Fruit fly (Drosophila melanogaster): ENCODE data around the gene CG43774.

CG43774 gene

DNA sequence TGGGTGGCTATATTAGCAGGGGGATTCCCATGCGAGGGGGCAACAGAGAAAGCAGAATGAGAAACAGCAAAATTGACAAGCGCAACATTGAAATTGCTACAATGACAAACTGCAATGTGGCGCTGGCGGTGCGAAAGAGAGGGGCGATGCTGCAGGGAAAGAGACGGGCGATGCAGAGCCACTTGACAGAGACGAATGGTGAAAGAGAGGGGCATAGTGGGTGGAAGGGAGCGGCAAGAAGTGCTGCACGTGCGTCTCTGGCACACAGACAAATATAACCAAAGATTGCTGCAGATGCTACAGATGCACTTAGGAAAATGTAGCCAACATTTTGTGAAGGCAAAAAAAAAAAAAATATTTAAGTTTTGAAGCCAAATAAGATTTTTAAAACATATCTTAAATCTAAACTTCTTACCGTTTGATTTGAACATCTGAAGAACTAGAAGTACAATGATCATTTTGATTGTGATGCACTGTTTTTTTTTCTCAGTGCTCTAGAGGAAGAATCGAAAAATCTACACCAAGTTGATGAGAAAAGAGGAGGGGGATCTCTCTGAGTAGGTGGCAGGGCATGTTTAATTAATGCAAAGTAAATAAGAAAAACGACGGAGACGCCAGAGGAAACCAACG lies 36.8 kb downstream of the CG43774 start:
- peak; percentile 70 for TF ChIP-seq CG17806 (tag; optimal IDR thresholded peaks at IDR 0.05)
- peak; percentile 50 for TF ChIP-seq Pif1A (GFP tag; optimal IDR thresholded peaks at IDR 0.05)
- TF ChIP-seq CG15710 (tag; optimal IDR thresholded peaks at IDR 0.05): peak; percentile 78
- TF ChIP-seq CG32121 (GFP tag; IDR thresholded peaks at IDR 0.05): peak; percentile 58
- no peak for TF ChIP-seq CG10348 (GFP tag; IDR thresholded peaks at IDR 0.05)
- TF ChIP-seq CG4496 (GFP tag; IDR thresholded peaks at IDR 0.05): peak; percentile 78
- TF ChIP-seq CG13204 (GFP tag; optimal IDR thresholded peaks at IDR 0.05): peak; percentile 29
- TF ChIP-seq EcR (GFP tag; optimal IDR thresholded peaks at IDR 0.05): no peak
- peak; percentile 55; the same call in 2 of the 3 replicates for TF ChIP-seq fd96Ca (GFP tag; IDR thresholded peaks at IDR 0.05)
- TF ChIP-seq Pif1B (GFP tag; optimal IDR thresholded peaks at IDR 0.05): peak; percentile 56
- TF ChIP-seq D1 (tag; optimal IDR thresholded peaks at IDR 0.05): no peak
- TF ChIP-seq CG8301 (tag; optimal IDR thresholded peaks at IDR 0.05): peak; percentile 64
- peak; percentile 73 for TF ChIP-seq CG8159 (tag; optimal IDR thresholded peaks at IDR 0.05)
- TF ChIP-seq CG14655 (GFP tag; optimal IDR thresholded peaks at IDR 0.05): peak; percentile 68
- TF ChIP-seq gl (tag; optimal IDR thresholded peaks at IDR 0.05): no peak
- peak; percentile 56 for TF ChIP-seq CG34367 (tag; optimal IDR thresholded peaks at IDR 0.05)
- TF ChIP-seq CG12605 (GFP tag; IDR thresholded peaks at IDR 0.05): no peak; the same call in 1 of the 2 replicates
- TF ChIP-seq CG9948 (tag; optimal IDR thresholded peaks at IDR 0.05): peak; percentile 74
- TF ChIP-seq rn (GFP tag; IDR thresholded peaks at IDR 0.05): peak; percentile 29; the same call in 1 of the 2 replicates
- TF ChIP-seq Snoo (tag; optimal IDR thresholded peaks at IDR 0.05): peak; percentile 13
- TF ChIP-seq Ets98B (GFP tag; IDR thresholded peaks at IDR 0.05): peak; percentile 58; the same call in 1 of the 2 replicates

DNA sequence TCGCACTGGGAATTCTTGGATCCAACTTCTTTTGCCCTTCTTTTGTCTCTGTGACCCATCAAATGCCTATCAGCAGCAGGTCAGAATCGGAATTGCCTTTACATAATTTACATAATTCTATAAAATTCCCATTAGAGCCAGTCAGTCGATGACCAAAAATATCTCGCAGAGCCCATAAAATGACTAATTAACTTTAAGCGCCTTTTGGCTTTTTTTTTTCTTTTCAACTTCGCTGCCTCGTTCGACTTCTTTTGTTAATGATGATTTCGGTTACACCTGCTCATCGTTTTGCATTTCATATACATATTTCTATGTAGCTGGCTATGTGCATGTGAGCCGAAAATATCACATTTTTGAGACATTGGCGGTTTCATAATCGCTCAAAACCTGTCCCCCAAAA lies 43.3 kb downstream of the CG43774 start:
- TF ChIP-seq CG9948 (tag; optimal IDR thresholded peaks at IDR 0.05) (no peak), CG34367 (tag; optimal IDR thresholded peaks at IDR 0.05) (no peak), gl (tag; optimal IDR thresholded peaks at IDR 0.05) (no peak), Pif1A (GFP tag; optimal IDR thresholded peaks at IDR 0.05) (no peak), CG10348 (GFP tag; IDR thresholded peaks at IDR 0.05) (no peak), Snoo (tag; optimal IDR thresholded peaks at IDR 0.05) (no peak), CG4496 (GFP tag; IDR thresholded peaks at IDR 0.05) (no peak), CG15710 (tag; optimal IDR thresholded peaks at IDR 0.05) (no peak), CG12605 (GFP tag; IDR thresholded peaks at IDR 0.05) (no peak), rn (GFP tag; IDR thresholded peaks at IDR 0.05) (no peak), CG8159 (tag; optimal IDR thresholded peaks at IDR 0.05) (no peak), CG32121 (GFP tag; IDR thresholded peaks at IDR 0.05) (no peak), EcR (GFP tag; optimal IDR thresholded peaks at IDR 0.05) (no peak), CG14655 (GFP tag; optimal IDR thresholded peaks at IDR 0.05) (no peak), CG17806 (tag; optimal IDR thresholded peaks at IDR 0.05) (no peak), CG8301 (tag; optimal IDR thresholded peaks at IDR 0.05) (no peak), Ets98B (GFP tag; IDR thresholded peaks at IDR 0.05) (no peak), Pif1B (GFP tag; optimal IDR thresholded peaks at IDR 0.05) (no peak), D1 (tag; optimal IDR thresholded peaks at IDR 0.05) (no peak), fd96Ca (GFP tag; IDR thresholded peaks at IDR 0.05) (no peak)

DNA sequence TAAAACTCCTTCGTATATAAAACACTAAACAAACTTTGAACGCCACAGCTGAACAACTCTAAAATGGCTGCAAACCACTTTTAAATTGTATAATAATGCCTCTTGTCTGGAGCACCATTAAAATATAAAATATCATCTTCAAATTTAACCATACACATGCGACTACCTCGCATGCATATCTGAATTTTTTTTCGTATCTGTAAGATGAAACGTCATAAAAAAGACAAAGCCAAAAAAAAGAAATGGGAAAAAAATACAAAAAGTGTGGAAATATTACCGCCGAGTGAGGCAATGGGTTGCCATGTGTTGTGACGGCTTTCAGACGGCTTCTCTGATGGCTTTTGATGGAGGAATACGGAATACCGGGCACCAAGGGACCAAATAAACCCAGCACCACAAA lies 43.9 kb downstream of the CG43774 start:
- TF ChIP-seq CG34367 (tag; optimal IDR thresholded peaks at IDR 0.05): no peak
- TF ChIP-seq CG15710 (tag; optimal IDR thresholded peaks at IDR 0.05): no peak
- no peak for TF ChIP-seq CG32121 (GFP tag; IDR thresholded peaks at IDR 0.05)
- TF ChIP-seq Snoo (tag; optimal IDR thresholded peaks at IDR 0.05): no peak
- no peak for TF ChIP-seq CG9948 (tag; optimal IDR thresholded peaks at IDR 0.05)
- no peak for TF ChIP-seq CG10348 (GFP tag; IDR thresholded peaks at IDR 0.05)
- no peak for TF ChIP-seq Pif1B (GFP tag; optimal IDR thresholded peaks at IDR 0.05)
- no peak for TF ChIP-seq CG4496 (GFP tag; IDR thresholded peaks at IDR 0.05)

DNA sequence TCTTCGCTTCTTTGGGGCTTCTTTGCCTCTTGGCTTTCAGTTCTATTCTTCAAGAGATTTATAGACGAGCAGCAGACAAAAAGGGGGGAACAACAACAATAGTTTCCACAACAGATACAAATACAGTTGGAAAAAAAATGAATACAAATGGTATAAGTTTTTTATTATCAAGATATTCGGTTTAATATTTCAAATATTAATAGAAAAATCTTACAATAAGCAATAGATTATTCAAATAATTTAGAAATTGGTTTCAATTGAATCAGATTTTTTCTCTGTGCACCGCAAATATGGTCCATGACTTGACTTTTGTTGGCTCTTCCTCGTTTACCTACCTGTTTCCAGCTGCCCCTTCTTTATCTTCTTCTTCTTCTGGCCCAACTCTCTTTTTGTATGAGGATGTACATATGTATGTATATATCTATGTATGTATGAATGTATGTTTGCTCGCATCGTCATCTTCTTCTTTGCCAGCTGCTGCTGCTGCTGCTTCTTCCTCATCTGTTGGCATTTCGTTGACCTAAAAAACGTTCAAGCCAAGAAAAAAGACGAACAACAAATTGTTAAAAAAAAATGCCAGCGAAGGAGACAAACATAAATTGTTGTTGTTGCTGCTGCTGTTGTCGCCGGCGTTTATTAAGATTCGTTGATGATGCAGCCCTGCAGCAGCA lies 45.1 kb downstream of the CG43774 start:
- TF ChIP-seq CG8159 (tag; optimal IDR thresholded peaks at IDR 0.05): peak; percentile 76
- peak; percentile 40 for TF ChIP-seq Pif1A (GFP tag; optimal IDR thresholded peaks at IDR 0.05)
- peak; percentile 82 for TF ChIP-seq CG9948 (tag; optimal IDR thresholded peaks at IDR 0.05)
- TF ChIP-seq CG13204 (GFP tag; optimal IDR thresholded peaks at IDR 0.05): peak; percentile 36
- TF ChIP-seq CG8301 (tag; optimal IDR thresholded peaks at IDR 0.05): peak; percentile 70
- peak; percentile 69 for TF ChIP-seq CG17806 (tag; optimal IDR thresholded peaks at IDR 0.05)
- TF ChIP-seq D1 (tag; optimal IDR thresholded peaks at IDR 0.05): peak; percentile 43
- peak; percentile 66 for TF ChIP-seq CG34367 (tag; optimal IDR thresholded peaks at IDR 0.05)
- no peak for TF ChIP-seq Pif1B (GFP tag; optimal IDR thresholded peaks at IDR 0.05)
- peak; percentile 68 for TF ChIP-seq EcR (GFP tag; optimal IDR thresholded peaks at IDR 0.05)
- TF ChIP-seq CG10348 (GFP tag; IDR thresholded peaks at IDR 0.05): no peak
- peak; percentile 69 for TF ChIP-seq CG14655 (GFP tag; optimal IDR thresholded peaks at IDR 0.05)
- peak; percentile 85 for TF ChIP-seq CG15710 (tag; optimal IDR thresholded peaks at IDR 0.05)
- peak; percentile 6 for TF ChIP-seq Snoo (tag; optimal IDR thresholded peaks at IDR 0.05)
- TF ChIP-seq CG12605 (GFP tag; IDR thresholded peaks at IDR 0.05): peak; percentile 67
- peak; percentile 63; the same call in 2 of the 3 replicates for TF ChIP-seq CG4496 (GFP tag; IDR thresholded peaks at IDR 0.05)
- TF ChIP-seq Ets98B (GFP tag; IDR thresholded peaks at IDR 0.05): peak; percentile 41; the same call in 1 of the 2 replicates
- TF ChIP-seq CG32121 (GFP tag; IDR thresholded peaks at IDR 0.05): peak; percentile 21; the same call in 1 of the 2 replicates
- 0 out of 2 replicates have a peak, but pooled peaks have one; percentile 18 for TF ChIP-seq rn (GFP tag; IDR thresholded peaks at IDR 0.05)
- no peak for TF ChIP-seq gl (tag; optimal IDR thresholded peaks at IDR 0.05)
- TF ChIP-seq fd96Ca (GFP tag; IDR thresholded peaks at IDR 0.05): no peak

All from whole organism, pupa.